Fruit fly (Drosophila melanogaster) whole organism: ENCODE measurements around the gene Cdc42.

Source experiments
- CG8478 ChIP-seq: fragments of >200 bp; optimal IDR thresholded peaks from 2 replicates; lab custom pipeline; 2018; ENCODE audit warnings: inconsistent platforms
- EcR ChIP-seq, 2 experiments: fragments of >200 bp; optimal IDR thresholded peaks; 2 replicates each; lab custom pipeline; 2017; ENCODE audit warnings: missing biosample characterization in 2 of 2, missing genetic modification characterization in 2 of 2, missing genetic modification reagents in 2 of 2
- pan ChIP-seq: fragments of >200 bp; optimal IDR thresholded peaks from 2 replicates; lab custom pipeline; 2017
- psq ChIP-seq: fragments of >200 bp; optimal IDR thresholded peaks from 2 replicates; lab custom pipeline; 2017
- usp ChIP-seq: fragments of >200 bp; optimal IDR thresholded peaks from 2 replicates; lab custom pipeline; 2017; ENCODE audit warnings: missing biosample characterization, missing genetic modification characterization, mixed read lengths

dm6 chrX:19717988-19718973 is 21.4 kb downstream of the Cdc42 start, which contains the start of gene CG12531:
- no peak for TF ChIP-seq pan (lab: Kevin White, UChicago)
- no peak for TF ChIP-seq CG8478 (lab: Kevin White, UChicago)
- TF ChIP-seq EcR (GFP tag; optimal IDR thresholded peaks at IDR 0.05; lab: Kevin White, UChicago) = no peak
- no peak for TF ChIP-seq psq (lab: Kevin White, UChicago)
- no peak for TF ChIP-seq usp (GFP tag; lab: Kevin White, UChicago)
